Worm (Caenorhabditis elegans): ENCODE measurements around the gene F14F3.5.
A peak's percentile ranks its signal among the peaks of the same experiment; 100 is the strongest.

F14F3.5 gene

DNA sequence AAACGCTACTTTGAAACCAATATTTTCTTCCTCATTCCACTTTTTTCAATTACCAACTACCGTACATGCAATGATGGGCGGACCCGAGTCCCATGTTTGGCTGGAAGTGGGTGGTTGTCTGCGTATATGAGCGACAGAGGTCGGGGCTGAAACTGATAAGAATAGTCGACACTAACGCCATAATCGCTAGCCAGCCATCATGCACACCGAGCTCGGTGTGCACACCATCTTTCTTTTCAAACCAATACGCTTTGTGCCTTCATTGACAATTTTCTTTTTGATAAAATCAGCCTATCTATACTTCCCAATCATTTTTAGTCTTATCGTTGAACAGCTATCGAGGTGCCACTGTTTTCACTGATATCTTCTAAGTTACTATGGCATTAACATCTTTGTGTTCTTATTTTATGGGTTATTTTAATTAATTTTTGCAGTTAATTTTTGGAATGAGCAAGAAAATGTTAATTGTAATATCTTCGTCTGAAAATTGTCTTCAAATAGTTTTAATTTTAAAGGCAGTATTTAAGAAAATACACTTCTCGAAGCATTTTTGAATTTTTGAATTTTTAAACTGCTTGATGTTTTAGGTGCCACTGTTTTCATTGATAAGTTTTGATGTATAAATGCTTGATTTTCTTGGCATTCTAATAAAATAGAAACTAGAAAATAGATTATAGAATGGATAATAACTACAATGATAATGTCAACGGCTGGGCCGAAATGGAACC, 48.3 kb downstream of the F14F3.5 start, which contains the start of gene elt-2 (continued):
- TF ChIP-seq spr-1 (tag; optimal IDR thresholded peaks at IDR 0.05) = no peak
- no peak for TF ChIP-seq zip-11 (GFP tag; IDR thresholded peaks at IDR 0.05)
- TF ChIP-seq cey-2 (tag; optimal IDR thresholded peaks at IDR 0.05; ENCODE audit: borderline replicate concordance, insufficient read depth) = no peak
- no peak for TF ChIP-seq Y48G9A.11 (GFP tag; IDR thresholded peaks at IDR 0.05)
- TF ChIP-seq zfp-2 (tag; optimal IDR thresholded peaks at IDR 0.05) = no peak
- TF ChIP-seq php-3 (GFP tag; IDR thresholded peaks at IDR 0.05) = peak; percentile 89
- peak in 1 of 2 experiments; percentile 78 for TF ChIP-seq daf-16 (GFP tag; optimal IDR thresholded peaks at IDR 0.05)
- TF ChIP-seq daf-16 (tag; optimal IDR thresholded peaks at IDR 0.05) = peak; percentile 94
- no peak for TF ChIP-seq madf-9 (GFP tag; conservative IDR thresholded peaks at IDR 0.05)
- TF ChIP-seq hmg-1.1 (GFP tag; IDR thresholded peaks at IDR 0.05) = no peak
- no peak for TF ChIP-seq Y5F2A.4 (GFP tag; optimal IDR thresholded peaks at IDR 0.05)
- no peak for TF ChIP-seq sdz-12 (GFP tag; optimal IDR thresholded peaks at IDR 0.05)
- no peak for TF ChIP-seq daf-19 (GFP tag; conservative IDR thresholded peaks at IDR 0.05)
- no peak for TF ChIP-seq spr-3 (GFP tag; optimal IDR thresholded peaks at IDR 0.05)
- TF ChIP-seq vab-7 (GFP tag; IDR thresholded peaks at IDR 0.05) = no peak
- peak; percentile 87 for TF ChIP-seq nhr-77 (tag; optimal IDR thresholded peaks at IDR 0.05)
- no peak for TF ChIP-seq lim-7 (GFP tag; IDR thresholded peaks at IDR 0.05)
- TF ChIP-seq zag-1 (tag; optimal IDR thresholded peaks at IDR 0.05) = no peak
- no peak for TF ChIP-seq daf-8 (GFP tag; IDR thresholded peaks at IDR 0.05)
- no peak for TF ChIP-seq dpl-1 (GFP tag; optimal IDR thresholded peaks at IDR 0.05)
- TF ChIP-seq aha-1 (tag) = no peak
- no peak for TF ChIP-seq F44E2.7 (GFP tag; IDR thresholded peaks at IDR 0.05)
- no peak for TF ChIP-seq ZK546.5 (tag; optimal IDR thresholded peaks at IDR 0.05)
- no peak for TF ChIP-seq zip-2 (tag; optimal IDR thresholded peaks at IDR 0.05)
- TF ChIP-seq skn-1 (tag; optimal IDR thresholded peaks at IDR 0.05) = no peak
- TF ChIP-seq fkh-10 (GFP tag; optimal IDR thresholded peaks at IDR 0.05) = no peak
- TF ChIP-seq T26A8.4 (GFP tag; IDR thresholded peaks at IDR 0.05) = no peak
- no peak for TF ChIP-seq lin-13 (GFP tag; optimal IDR thresholded peaks at IDR 0.05)
- TF ChIP-seq F10B5.3 (tag; optimal IDR thresholded peaks at IDR 0.05) = no peak
- TF ChIP-seq egl-27 (tag; optimal IDR thresholded peaks at IDR 0.05) = no peak
- no peak for TF ChIP-seq nhr-11 (tag; optimal IDR thresholded peaks at IDR 0.05)
- peak; percentile 40 for TF ChIP-seq hlh-30 (tag; optimal IDR thresholded peaks at IDR 0.05; ENCODE audit: insufficient read depth)
- peak in 1 of 2 experiments; percentile 93 for TF ChIP-seq unc-62 (GFP tag; optimal IDR thresholded peaks at IDR 0.05 in 1 of 2)
- TF ChIP-seq unc-62 (tag; optimal IDR thresholded peaks at IDR 0.05) = no peak
- TF ChIP-seq nhr-48 (tag; optimal IDR thresholded peaks at IDR 0.05) = peak; percentile 47
- TF ChIP-seq mxl-3 (GFP tag; optimal IDR thresholded peaks at IDR 0.05) = peak; percentile 15
- no peak for TF ChIP-seq D1046.2 (GFP tag; IDR thresholded peaks at IDR 0.05)
- no peak for TF ChIP-seq ztf-7 (tag; optimal IDR thresholded peaks at IDR 0.05)
- TF ChIP-seq pha-4 (GFP tag; IDR thresholded peaks at IDR 0.05) = no peak
- TF ChIP-seq pha-4 (tag; optimal IDR thresholded peaks at IDR 0.05) = no peak
- no peak for TF ChIP-seq lir-3 (tag; optimal IDR thresholded peaks at IDR 0.05)
- TF ChIP-seq R02D3.7 (tag; optimal IDR thresholded peaks at IDR 0.05) = no peak
- TF ChIP-seq unc-39 (tag; optimal IDR thresholded peaks at IDR 0.05) = no peak
- no peak for TF ChIP-seq F26F4.8 (GFP tag; conservative IDR thresholded peaks at IDR 0.05)
- TF ChIP-seq dve-1 (tag; optimal IDR thresholded peaks at IDR 0.05; ENCODE audit: insufficient read depth) = peak; percentile 90
- peak; percentile 96 for TF ChIP-seq tra-1 (GFP tag; IDR thresholded peaks at IDR 0.05)
- peak; percentile 95 for TF ChIP-seq pqm-1 (tag; optimal IDR thresholded peaks at IDR 0.05)
- no peak for TF ChIP-seq ceh-44 (GFP tag; IDR thresholded peaks at IDR 0.05)
- TF ChIP-seq T20F7.1 (GFP tag; optimal IDR thresholded peaks at IDR 0.05) = peak; percentile 2
- no peak for TF ChIP-seq tag-97 (GFP tag; IDR thresholded peaks at IDR 0.05)
- TF ChIP-seq ces-1 (GFP tag; optimal IDR thresholded peaks at IDR 0.05) = no peak
- no peak for TF ChIP-seq attf-4 (tag; optimal IDR thresholded peaks at IDR 0.05)
